Fruit fly (Drosophila melanogaster) S2 (cell line): ENCODE measurements around the gene Vps13B.
A peak's percentile ranks its signal among the peaks of the same experiment; 100 is the strongest.
"Not testable (repeated sequence)": the region's sequence is repeated elsewhere in the genome, so short reads cannot be mapped to it uniquely, and the experiment has no call there.

Experiments used
- CG8478 ChIP-seq: fragments of >200 bp; optimal IDR thresholded peaks from 2 replicates; lab custom pipeline; 2018
- CTCF ChIP-seq, 2 experiments: fragments of >200 bp; optimal IDR thresholded peaks; 2 replicates each; lab custom pipeline; 2018

Vps13B gene

DNA sequence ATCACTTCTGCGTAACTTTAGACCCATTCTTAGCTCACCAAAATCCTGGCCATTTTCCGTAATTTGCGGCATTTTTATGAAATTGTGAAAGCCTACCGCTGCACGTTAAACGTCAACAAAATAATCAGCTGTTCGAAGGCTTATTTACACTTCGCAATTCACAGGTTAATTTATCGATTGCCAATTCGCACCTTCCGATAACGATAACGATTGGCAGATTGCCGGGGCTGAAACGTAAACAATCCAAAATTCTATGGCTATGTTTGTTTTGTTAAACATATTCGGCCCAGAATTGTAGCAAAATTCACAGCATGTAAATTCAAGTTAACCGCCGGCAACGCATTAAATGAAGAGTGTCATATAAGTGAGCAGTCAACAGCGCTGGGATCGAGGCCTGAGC lies at the start of gene Vps13B, which contains the start of gene eIF2Balpha:
Gene Vps13B (plus strand): TSS at position 223 of the 400 bp plus-strand sequence.
Gene eIF2Balpha (minus strand): TSS at position 133 of the 400 bp plus-strand sequence.
- no peak for TF ChIP-seq CTCF (optimal IDR thresholded peaks at IDR 0.05; lab: Kevin White, UChicago)
- no peak for TF ChIP-seq CG8478 (lab: Kevin White, UChicago)

dm6 chr3R:29891183-29891582 lies 44.6 kb upstream of the Vps13B start:
- TF ChIP-seq CG8478 (lab: Kevin White, UChicago) (no peak), CTCF (optimal IDR thresholded peaks at IDR 0.05; lab: Kevin White, UChicago) (no peak)

dm6 chr3R:29893030-29893429 lies 42.7 kb upstream of the Vps13B start:
- TF ChIP-seq CG8478 (lab: Kevin White, UChicago), result no peak
- no peak for TF ChIP-seq CTCF (optimal IDR thresholded peaks at IDR 0.05; lab: Kevin White, UChicago)

dm6 chr3R:29894393-29894792 lies 41.4 kb upstream of the Vps13B start:
- TF ChIP-seq CTCF (optimal IDR thresholded peaks at IDR 0.05; lab: Kevin White, UChicago), result no peak
- no peak for TF ChIP-seq CG8478 (lab: Kevin White, UChicago)

- TF ChIP-seq CG8478 (lab: Kevin White, UChicago) (no peak), CTCF (optimal IDR thresholded peaks at IDR 0.05; lab: Kevin White, UChicago) (no peak)
Observed at dm6 chr3R:29898588-29898987, 37.2 kb upstream of the Vps13B start.

- no peak for TF ChIP-seq CTCF (optimal IDR thresholded peaks at IDR 0.05; lab: Kevin White, UChicago)
- no peak for TF ChIP-seq CG8478 (lab: Kevin White, UChicago)
Observed at dm6 chr3R:29899635-29900034, 36.1 kb upstream of the Vps13B start.

DNA sequence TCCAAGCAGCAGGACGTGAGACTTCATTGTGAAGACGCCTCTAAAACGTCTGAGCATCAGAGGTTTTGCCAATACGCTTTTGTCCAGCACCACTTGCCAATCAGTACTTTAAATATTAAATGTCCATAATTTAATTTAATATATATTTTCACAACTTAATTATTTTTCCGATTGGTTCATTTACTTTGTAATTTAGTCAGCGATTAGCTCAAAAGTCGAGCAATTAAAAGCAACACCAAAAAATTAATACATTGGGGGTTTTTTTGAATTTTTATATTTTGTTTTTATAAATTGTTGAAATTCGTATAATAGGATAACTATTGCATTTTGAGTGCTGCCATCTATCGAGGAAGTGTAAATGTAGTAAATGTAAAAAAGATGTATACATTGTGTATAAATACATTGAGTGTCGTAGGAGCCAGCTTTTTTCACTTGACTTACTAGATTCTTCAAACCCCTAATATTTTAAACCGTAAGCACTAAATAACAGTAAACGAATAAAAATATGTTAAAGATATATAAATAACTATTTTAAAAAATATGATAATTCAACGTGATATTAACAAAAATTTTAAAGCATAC lies 31.9 kb upstream of the Vps13B start, which contains the start of gene CG15517:
Gene CG15517 (minus strand): TSS at position 51 of the 582 bp plus-strand sequence.
- no peak for TF ChIP-seq CG8478 (lab: Kevin White, UChicago)
- peak; percentile 65 to 89 for TF ChIP-seq CTCF (optimal IDR thresholded peaks at IDR 0.05; lab: Kevin White, UChicago)

DNA sequence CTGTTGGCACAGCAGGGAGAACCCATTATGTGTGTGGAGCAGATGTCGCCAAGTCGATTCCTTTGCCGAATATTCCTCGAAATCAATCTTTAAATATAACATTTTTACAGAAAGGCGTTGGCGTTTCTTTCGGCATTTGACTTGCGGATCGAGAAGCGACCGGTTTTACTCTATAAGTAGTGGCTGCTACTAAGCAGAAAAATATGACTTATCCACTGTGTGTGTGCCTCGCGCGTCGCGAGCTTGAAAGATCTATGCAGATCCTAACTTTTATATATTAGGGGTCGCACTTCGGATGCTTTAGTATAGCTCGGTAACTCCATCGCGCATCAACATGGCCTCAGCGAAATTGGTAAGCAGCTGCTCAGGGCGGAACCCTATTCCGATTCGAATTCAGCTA lies 30.6 kb upstream of the Vps13B start, which contains the start of gene CG15515:
Gene CG15515 (plus strand): TSS at position 301 of the 400 bp plus-strand sequence.
- no peak for TF ChIP-seq CG8478 (lab: Kevin White, UChicago)
- no peak for TF ChIP-seq CTCF (optimal IDR thresholded peaks at IDR 0.05; lab: Kevin White, UChicago)

DNA sequence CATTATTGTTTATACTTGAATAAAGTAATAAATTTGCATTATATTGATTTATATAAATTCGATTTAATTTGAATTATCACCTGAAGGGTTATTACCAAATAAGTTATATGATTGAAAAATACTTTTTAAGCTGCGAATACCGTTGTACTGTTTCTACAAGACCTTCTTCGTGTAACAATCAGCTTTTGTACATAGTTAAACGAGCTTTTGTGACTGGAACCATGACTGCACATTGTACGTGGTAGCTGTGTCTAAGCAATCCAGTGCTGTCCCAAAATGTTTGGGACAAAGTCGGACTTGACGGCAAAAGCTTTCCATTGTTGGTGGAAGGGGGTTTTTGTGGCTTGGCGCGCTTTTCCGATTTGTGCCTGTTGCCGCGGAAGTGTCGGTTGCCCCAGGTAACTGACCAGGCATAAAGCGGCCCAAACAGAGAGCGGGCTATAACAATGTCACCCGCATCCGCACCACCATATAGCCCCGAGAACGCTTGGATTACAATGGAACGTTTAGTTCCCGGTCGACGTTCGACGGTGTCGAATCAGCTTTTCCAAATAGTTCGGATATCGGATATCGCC lies 28.1 kb upstream of the Vps13B start, which contains the start of gene CG31036:
Gene CG31036 (plus strand): TSS at position 507 of the 575 bp plus-strand sequence.
- no peak for TF ChIP-seq CTCF (optimal IDR thresholded peaks at IDR 0.05; lab: Kevin White, UChicago)
- no peak for TF ChIP-seq CG8478 (lab: Kevin White, UChicago)

dm6 chr3R:29914246-29914645 lies 21.5 kb upstream of the Vps13B start, which contains the start of gene Capa:
Gene Capa, minus strand, starts transcription at chr3R:29914346.
- TF ChIP-seq CTCF (optimal IDR thresholded peaks at IDR 0.05; lab: Kevin White, UChicago) (no peak), CG8478 (lab: Kevin White, UChicago) (no peak)

DNA sequence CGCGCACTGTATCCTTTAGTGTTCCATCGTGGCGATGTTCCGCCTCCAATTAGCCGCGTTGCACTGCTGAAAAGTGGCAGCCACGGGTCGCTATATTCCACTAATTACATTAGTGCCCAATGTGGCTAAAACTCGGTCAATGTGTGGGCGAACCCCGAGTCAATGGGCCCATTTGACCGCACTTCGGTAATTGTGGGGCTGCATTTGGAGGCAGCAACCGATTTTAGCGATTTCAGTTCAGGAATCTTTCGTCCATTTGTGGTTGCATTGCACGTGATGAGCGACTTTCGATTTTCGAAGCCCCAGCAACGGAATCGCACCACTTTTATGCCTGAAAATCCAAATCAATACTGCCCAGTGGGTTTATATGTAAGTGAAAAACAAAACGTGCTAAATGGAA lies 15.6 kb upstream of the Vps13B start, which contains the start of gene trp:
Gene trp (minus strand): TSS at position 101 of the 400 bp plus-strand sequence.
- no peak for TF ChIP-seq CG8478 (lab: Kevin White, UChicago)
- TF ChIP-seq CTCF (optimal IDR thresholded peaks at IDR 0.05; lab: Kevin White, UChicago), result no peak

dm6 chr3R:29921916-29922315 lies 13.9 kb upstream of the Vps13B start, which contains the start of gene Jon99Ciii:
Gene Jon99Ciii, plus strand, starts transcription at chr3R:29922216.
- not testable (repeated sequence) for TF ChIP-seq CTCF (optimal IDR thresholded peaks at IDR 0.05; lab: Kevin White, UChicago); CG8478 (lab: Kevin White, UChicago)

DNA sequence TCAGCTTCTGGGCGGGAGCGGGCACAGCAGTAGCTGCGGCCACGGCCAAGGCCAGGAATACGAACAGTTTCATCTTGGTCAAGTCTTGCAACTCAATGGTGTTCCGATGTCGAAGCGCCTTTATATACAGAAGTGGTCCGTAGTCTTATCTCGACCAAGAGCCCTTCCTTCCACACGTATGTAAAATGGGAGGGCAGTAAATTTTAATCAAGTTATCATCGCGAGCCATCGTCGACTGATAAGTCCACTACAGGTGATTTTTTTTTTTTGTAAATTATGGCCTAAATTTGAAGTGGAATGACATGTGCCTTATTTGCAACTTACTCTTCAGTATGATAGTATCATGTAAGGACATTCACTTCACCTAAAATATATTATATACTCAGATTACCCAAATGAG lies 11.3 kb upstream of the Vps13B start, which contains the start of gene Jon99Cii:
Gene Jon99Cii (minus strand): TSS at position 101 of the 400 bp plus-strand sequence.
- TF ChIP-seq CTCF (optimal IDR thresholded peaks at IDR 0.05; lab: Kevin White, UChicago); CG8478 (lab: Kevin White, UChicago): not testable (repeated sequence)

dm6 chr3R:29926089-29926488 lies 9.7 kb upstream of the Vps13B start, which contains the start of gene Jon99Ci:
Gene Jon99Ci, minus strand, starts transcription at chr3R:29926189.
- TF ChIP-seq CTCF (optimal IDR thresholded peaks at IDR 0.05; lab: Kevin White, UChicago) (no peak), CG8478 (lab: Kevin White, UChicago) (no peak)

DNA sequence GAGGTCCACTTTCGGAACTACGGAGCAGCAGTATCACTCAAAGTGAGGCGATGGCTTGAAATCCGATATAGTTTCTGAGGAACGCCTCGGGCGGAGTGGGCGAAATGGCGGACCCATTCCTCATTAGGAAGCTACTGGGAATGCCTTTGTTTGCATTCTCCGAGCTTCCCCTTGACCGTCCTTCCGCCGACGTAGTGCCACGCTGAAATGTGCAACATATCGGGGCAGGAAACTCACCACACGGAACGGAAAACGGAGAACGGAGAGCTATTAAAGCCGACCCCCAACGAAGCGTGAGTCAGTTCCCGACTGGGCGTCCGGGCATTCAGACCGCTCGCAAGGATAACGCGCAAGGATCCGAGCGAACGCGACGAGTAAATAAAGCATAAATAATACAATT lies 8.8 kb upstream of the Vps13B start, which contains the start of gene CG15522:
Gene CG15522 (plus strand): TSS at position 301 of the 400 bp plus-strand sequence.
- TF ChIP-seq CG8478 (lab: Kevin White, UChicago), result no peak
- no peak for TF ChIP-seq CTCF (optimal IDR thresholded peaks at IDR 0.05; lab: Kevin White, UChicago)
